Fruit fly (Drosophila melanogaster): ENCODE results near the gene Pak3.
A peak's percentile ranks its signal among the peaks of the same experiment; 100 is the strongest.

Gene Pak3

DNA sequence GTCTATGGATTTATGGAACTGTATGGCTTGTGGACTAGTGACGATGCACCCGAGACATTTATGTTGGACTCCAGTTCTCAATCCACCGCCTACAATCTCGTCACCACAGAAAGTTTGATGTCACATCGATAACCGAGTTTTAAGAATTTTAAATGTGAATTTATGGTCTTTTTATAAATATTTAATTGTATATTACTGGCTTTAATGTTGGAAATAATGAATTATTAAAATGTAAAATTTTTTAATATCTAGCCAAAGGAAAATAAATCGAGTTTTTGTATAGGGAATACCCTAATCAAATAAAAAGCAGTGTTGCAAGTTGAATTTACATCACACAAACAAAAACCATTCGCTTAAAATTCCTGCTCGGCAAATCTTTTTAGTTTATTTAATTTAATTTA lies 21.0 kb downstream of the Pak3 start, which contains the start of gene Fntb (continued):
- no peak for TF ChIP-seq cad (GFP tag; optimal IDR thresholded peaks at IDR 0.05)
- TF ChIP-seq CG16779 (GFP tag; IDR thresholded peaks at IDR 0.05) = no peak
- TF ChIP-seq Ets65A (GFP tag) = peak; percentile 95
- no peak for TF ChIP-seq gfzf (GFP tag; optimal IDR thresholded peaks at IDR 0.05)
- TF ChIP-seq pzg (GFP tag; optimal IDR thresholded peaks at IDR 0.05) = peak; percentile 24
- TF ChIP-seq onecut (GFP tag; IDR thresholded peaks at IDR 0.05) = no peak
- TF ChIP-seq Pdp1 (GFP tag; optimal IDR thresholded peaks at IDR 0.05) = peak; percentile 25 to 57
- TF ChIP-seq CG31365 (tag; optimal IDR thresholded peaks at IDR 0.05) = peak; percentile 12
- peak; percentile 46 for TF ChIP-seq scrt (GFP tag; optimal IDR thresholded peaks at IDR 0.05)
- TF ChIP-seq toy (GFP tag; IDR thresholded peaks at IDR 0.05) = no peak
- no peak for TF ChIP-seq CG13123 (GFP tag; optimal IDR thresholded peaks at IDR 0.05)
- peak; percentile 65 for TF ChIP-seq Nf-YC (tag; optimal IDR thresholded peaks at IDR 0.05)
- TF ChIP-seq H2.0 (GFP tag; IDR thresholded peaks at IDR 0.05) = peak; percentile 39
- TF ChIP-seq CG10366 (GFP tag; IDR thresholded peaks at IDR 0.05) = peak; percentile 53
- TF ChIP-seq CG17359 (tag; optimal IDR thresholded peaks at IDR 0.05) = peak; percentile 79
- TF ChIP-seq repo (GFP tag; optimal IDR thresholded peaks at IDR 0.05) = no peak
- no peak for TF ChIP-seq sr (GFP tag; IDR thresholded peaks at IDR 0.05)
- no peak for TF ChIP-seq NFAT (GFP tag; IDR thresholded peaks at IDR 0.05)
- TF ChIP-seq bigmax (GFP tag; optimal IDR thresholded peaks at IDR 0.05) = no peak
- peak; percentile 29 for TF ChIP-seq vfl (GFP tag; optimal IDR thresholded peaks at IDR 0.05)
- peak; percentile 74 for TF ChIP-seq lilli (GFP tag; optimal IDR thresholded peaks at IDR 0.05)
- peak; percentile 59 for TF ChIP-seq B-H2 (GFP tag; optimal IDR thresholded peaks at IDR 0.05)
- TF ChIP-seq CG8478 (optimal IDR thresholded peaks at IDR 0.05) = no peak
- no peak for TF ChIP-seq otp (GFP tag; IDR thresholded peaks at IDR 0.05)
- peak; percentile 48; the same call in 1 of the 2 replicates for TF ChIP-seq ttk (GFP tag; IDR thresholded peaks at IDR 0.05)
- no peak for TF ChIP-seq hkb (optimal IDR thresholded peaks at IDR 0.05)
- peak; percentile 65 for TF ChIP-seq hkb (GFP tag; IDR thresholded peaks at IDR 0.05)
- TF ChIP-seq CG15514 (GFP tag; optimal IDR thresholded peaks at IDR 0.05) = peak; percentile 68
- TF ChIP-seq CG12104 (GFP tag; optimal IDR thresholded peaks at IDR 0.05) = peak; percentile 40
- TF ChIP-seq ara (GFP tag; IDR thresholded peaks at IDR 0.05) = no peak
- no peak for TF ChIP-seq CG4404 (GFP tag; IDR thresholded peaks at IDR 0.05)
- TF ChIP-seq Xrp1 (GFP tag; IDR thresholded peaks at IDR 0.05) = peak; percentile 64; the same call in 1 of the 2 replicates
- TF ChIP-seq cato (GFP tag; optimal IDR thresholded peaks at IDR 0.05; ENCODE audit: borderline replicate concordance) = peak; percentile 30
- no peak for TF ChIP-seq dimm (GFP tag; IDR thresholded peaks at IDR 0.05)
- no peak for TF ChIP-seq Dfd (GFP tag; optimal IDR thresholded peaks at IDR 0.05)
- peak; percentile 34 for TF ChIP-seq nom (GFP tag; optimal IDR thresholded peaks at IDR 0.05)
- peak; percentile 60; the same call in 2 of the 3 replicates for TF ChIP-seq CG11695 (GFP tag; IDR thresholded peaks at IDR 0.05)
- peak; percentile 75 for TF ChIP-seq Ssrp (tag; optimal IDR thresholded peaks at IDR 0.05)
- no peak for TF ChIP-seq btn (GFP tag; optimal IDR thresholded peaks at IDR 0.05)
- peak; percentile 23; the same call in 1 of the 2 replicates for TF ChIP-seq E2f1 (GFP tag; IDR thresholded peaks at IDR 0.05)
- no peak for TF ChIP-seq tio (GFP tag; optimal IDR thresholded peaks at IDR 0.05)
- TF ChIP-seq Elba2 (GFP tag; optimal IDR thresholded peaks at IDR 0.05) = no peak
- TF ChIP-seq CG13424 (tag; optimal IDR thresholded peaks at IDR 0.05) = peak; percentile 83
- TF ChIP-seq CG32767 (GFP tag; IDR thresholded peaks at IDR 0.05) = peak; percentile 34; the same call in 1 of the 2 replicates
- no peak for TF ChIP-seq CG11398 (GFP tag; optimal IDR thresholded peaks at IDR 0.05)
- no peak for TF ChIP-seq CG12071 (GFP tag; optimal IDR thresholded peaks at IDR 0.05)
- no peak for TF ChIP-seq lov (optimal IDR thresholded peaks at IDR 0.05)
- TF ChIP-seq lov (GFP tag; IDR thresholded peaks at IDR 0.05) = no peak
- TF ChIP-seq gcm2 (GFP tag; optimal IDR thresholded peaks at IDR 0.05) = no peak
- TF ChIP-seq PHDP (tag; optimal IDR thresholded peaks at IDR 0.05) = peak; percentile 81
- no peak for TF ChIP-seq CG4854 (GFP tag; optimal IDR thresholded peaks at IDR 0.05)
- no peak for TF ChIP-seq trh (GFP tag; optimal IDR thresholded peaks at IDR 0.05)
- 0 out of 2 replicates have a peak, but pooled peaks have one; percentile 20 for TF ChIP-seq CG11696 (GFP tag; IDR thresholded peaks at IDR 0.05)
